Worm (Caenorhabditis elegans) whole organism, midembryonic: ENCODE data around the gene vdac-1.

ENCODE experiments used
- flt-1 ChIP-seq: fragments of 200-800 bp; sonication (Bioruptor generic); IDR thresholded peaks from 2 replicates; pipeline ENCODE4 v1.3.6; 2022; ENCODE audit warnings: missing genetic modification characterization, missing compliant biosample characterization
- klf-2 ChIP-seq: fragments of 200-800 bp; sonication (Bioruptor generic); conservative IDR thresholded peaks from 2 replicates; pipeline ENCODE4 v1.3.6; 2022; ENCODE audit warnings: missing genetic modification reagents, missing genetic modification characterization, missing compliant biosample characterization
- med-1 ChIP-seq: sonication (generic microtip); optimal IDR thresholded peaks from 2 replicates; lab custom pipeline; 2017; ENCODE audit warnings: missing genetic modification characterization, mild to moderate bottlenecking, missing compliant biosample characterization, antibody characterized with exemption, missing genetic modification reagents; ENCODE audit not compliant: insufficient read depth
- tab-1 ChIP-seq: fragments of 200-800 bp; sonication (Bioruptor generic); IDR thresholded peaks from 2 replicates; pipeline ENCODE4 v1.3.6; 2022; ENCODE audit warnings: missing genetic modification characterization, missing compliant biosample characterization
- ztf-29 ChIP-seq: fragments of 200-800 bp; sonication (Bioruptor generic); IDR thresholded peaks from 2 replicates; pipeline ENCODE4 v1.3.6; 2022; ENCODE audit warnings: missing genetic modification reagents, missing genetic modification characterization, missing compliant biosample characterization

DNA sequence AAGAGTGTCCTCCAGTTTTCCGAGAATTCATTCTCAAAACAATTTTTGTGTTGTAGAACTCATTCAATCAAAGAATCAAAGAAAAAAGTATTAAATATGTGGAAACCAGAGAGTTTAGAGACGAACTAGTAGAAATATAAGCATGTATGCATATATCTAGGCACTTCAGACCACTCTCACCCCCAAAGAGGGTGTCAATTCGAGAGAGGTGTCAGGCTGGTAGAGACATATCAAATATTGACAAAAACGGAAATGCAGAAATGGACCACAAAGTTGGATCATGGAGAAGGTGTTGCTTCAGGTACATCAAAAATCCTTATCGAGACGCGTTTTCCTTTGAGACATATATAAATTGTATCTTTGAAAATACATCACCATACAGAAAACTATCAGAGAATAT is 16.1 kb upstream of the vdac-1 start:
- TF ChIP-seq med-1 (GFP tag; lab: Kevin White, UChicago) (no peak), tab-1 (GFP tag; lab: Robert Waterston, UW) (no peak), klf-2 (no peak), flt-1 (no peak), ztf-29 (no peak)
